Fruit fly (Drosophila melanogaster): ENCODE results near the gene CG13458.

Gene CG13458

DNA sequence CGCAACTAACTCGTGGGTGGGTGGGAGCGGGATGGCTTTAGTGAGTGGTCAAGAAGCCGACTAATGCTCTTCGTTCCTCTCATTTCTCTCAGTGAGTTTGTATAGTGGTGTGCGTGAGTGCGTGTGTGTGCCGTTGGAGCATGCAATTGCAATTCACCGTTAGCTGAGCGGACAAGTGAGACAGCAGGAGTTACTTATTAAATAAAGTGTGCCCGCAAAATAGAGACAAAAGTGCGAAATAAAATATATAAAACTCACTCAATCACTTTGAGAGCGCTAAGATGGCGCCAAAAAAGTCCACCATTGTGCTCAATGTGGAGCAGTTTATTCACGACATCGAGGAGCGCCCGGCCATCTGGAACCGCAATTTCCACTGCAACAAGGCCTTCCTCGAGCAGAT lies 4.8 kb upstream of the CG13458 start:
- TF ChIP-seq Dif (GFP tag; optimal IDR thresholded peaks at IDR 0.05; ENCODE audit: partially characterized antibody) (no peak), Hr83 (GFP tag; optimal IDR thresholded peaks at IDR 0.05; ENCODE audit: poor library complexity, severe bottlenecking) (no peak), CG32264 (GFP tag; optimal IDR thresholded peaks at IDR 0.05) (no peak), dl (GFP tag; optimal IDR thresholded peaks at IDR 0.05; ENCODE audit: insufficient read depth in 1 of 2, partially characterized antibody in 2 of 2) (no peak), foxo (GFP tag; optimal IDR thresholded peaks at IDR 0.05) (no peak), dsf (GFP tag; optimal IDR thresholded peaks at IDR 0.05; ENCODE audit: borderline replicate concordance) (no peak), CrebA (GFP tag; optimal IDR thresholded peaks at IDR 0.05; ENCODE audit: borderline replicate concordance) (no peak), tai (GFP tag; optimal IDR thresholded peaks at IDR 0.05) (no peak), brk (GFP tag; optimal IDR thresholded peaks at IDR 0.05) (no peak), dmrt93B (GFP tag; optimal IDR thresholded peaks at IDR 0.05) (no peak), fru (GFP tag; optimal IDR thresholded peaks at IDR 0.05) (no peak), Abd-B (GFP tag; optimal IDR thresholded peaks at IDR 0.05) (no peak), jim (GFP tag; optimal IDR thresholded peaks at IDR 0.05) (no peak), CG9705 (GFP tag; optimal IDR thresholded peaks at IDR 0.05) (no peak), GATAd (GFP tag; optimal IDR thresholded peaks at IDR 0.05) (no peak), Mio (GFP tag; optimal IDR thresholded peaks at IDR 0.05) (no peak), h (GFP tag; optimal IDR thresholded peaks at IDR 0.05) (no peak), pan (optimal IDR thresholded peaks at IDR 0.05) (no peak), Hr78 (GFP tag; optimal IDR thresholded peaks at IDR 0.05) (no peak)

DNA sequence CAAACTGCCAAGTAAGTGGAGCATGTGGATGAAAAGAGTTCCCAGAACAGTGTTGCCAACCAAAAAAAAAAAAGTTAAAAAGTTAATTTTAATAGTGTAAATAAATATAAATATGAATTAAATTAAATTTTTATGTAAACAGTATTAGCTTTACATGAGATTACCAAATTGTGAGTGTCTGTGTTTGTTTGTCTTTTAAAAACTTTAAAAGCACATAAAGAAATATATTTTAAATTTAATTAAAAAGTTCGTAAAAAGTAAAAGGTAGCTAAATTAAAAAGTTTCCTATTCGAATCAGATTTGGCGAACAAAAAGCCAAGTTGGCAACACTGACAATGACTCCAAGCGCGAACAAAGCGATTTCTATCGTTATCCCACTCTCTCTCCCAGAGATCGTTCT lies 4.4 kb upstream of the CG13458 start:
- TF ChIP-seq woc (GFP tag; optimal IDR thresholded peaks at IDR 0.05) (no peak), HLH106 (tag; optimal IDR thresholded peaks at IDR 0.05) (peak; percentile 40), Myc (optimal IDR thresholded peaks at IDR 0.05) (peak; percentile 47)

DNA sequence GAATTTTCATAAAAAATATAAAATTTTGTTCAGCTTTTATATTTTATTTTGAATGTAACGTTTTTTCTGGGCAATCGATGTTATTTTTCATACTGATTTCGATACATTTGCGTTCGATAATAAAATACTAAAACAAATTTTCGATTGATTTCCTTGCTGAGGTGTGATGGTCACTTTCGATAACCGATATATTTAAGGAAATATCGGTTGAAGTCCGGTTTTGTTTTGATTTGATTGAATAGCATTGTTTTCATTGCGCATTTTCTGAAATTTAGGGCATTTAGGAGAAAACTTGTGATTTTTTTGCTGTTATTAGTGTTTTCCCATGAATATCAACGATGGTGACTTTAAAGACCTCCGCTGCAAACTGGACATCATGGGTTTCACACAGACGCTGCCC lies 3.2 kb downstream of the CG13458 start, which contains the start of gene Cep135:
Gene Cep135, plus strand, starts transcription at position 202 of the 400 bp plus-strand sequence.
- peak; percentile 71 for TF ChIP-seq brk (GFP tag; optimal IDR thresholded peaks at IDR 0.05)
- TF ChIP-seq Vsx2 (GFP tag; optimal IDR thresholded peaks at IDR 0.05; ENCODE audit: partially characterized antibody): no peak

DNA sequence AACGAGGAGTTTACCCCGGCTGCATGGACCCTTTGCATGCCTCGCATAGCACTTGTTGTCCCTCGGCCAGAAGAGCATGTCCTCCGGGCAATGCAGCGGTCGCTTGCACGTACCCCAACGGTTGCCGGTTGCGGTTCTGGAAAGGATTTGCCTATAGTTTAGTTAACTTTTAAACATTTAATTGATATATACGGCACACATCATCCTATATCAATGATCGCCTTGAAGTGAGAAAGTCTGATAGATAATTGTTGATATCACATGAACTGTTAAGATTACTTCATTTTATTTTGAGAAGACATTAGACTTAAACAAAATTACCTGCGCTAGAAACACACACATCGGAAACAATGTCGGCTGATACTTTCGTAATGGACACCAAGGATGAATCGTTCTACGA lies 7.9 kb downstream of the CG13458 start, which contains the start of gene CG32847:
Gene CG32847, plus strand, starts transcription at position 301 of the 400 bp plus-strand sequence.
- TF ChIP-seq Dif (GFP tag; optimal IDR thresholded peaks at IDR 0.05; ENCODE audit: partially characterized antibody): no peak
- TF ChIP-seq GATAd (GFP tag; optimal IDR thresholded peaks at IDR 0.05): no peak
- no peak for TF ChIP-seq jim (GFP tag; optimal IDR thresholded peaks at IDR 0.05)
- TF ChIP-seq usp (GFP tag; optimal IDR thresholded peaks at IDR 0.05): no peak
- no peak for TF ChIP-seq fru (GFP tag; optimal IDR thresholded peaks at IDR 0.05)
- no peak for TF ChIP-seq Myc (optimal IDR thresholded peaks at IDR 0.05)
- TF ChIP-seq Hnf4 (GFP tag; optimal IDR thresholded peaks at IDR 0.05): no peak
- TF ChIP-seq pan (optimal IDR thresholded peaks at IDR 0.05): no peak
- no peak for TF ChIP-seq Sp1 (GFP tag; optimal IDR thresholded peaks at IDR 0.05)
- no peak for TF ChIP-seq dmrt93B (GFP tag; optimal IDR thresholded peaks at IDR 0.05)
- no peak for TF ChIP-seq Abd-B (GFP tag; optimal IDR thresholded peaks at IDR 0.05)
- TF ChIP-seq rgr (GFP tag; optimal IDR thresholded peaks at IDR 0.05): no peak
- TF ChIP-seq psq (GFP tag; optimal IDR thresholded peaks at IDR 0.05): no peak
- TF ChIP-seq h (GFP tag; optimal IDR thresholded peaks at IDR 0.05): no peak

DNA sequence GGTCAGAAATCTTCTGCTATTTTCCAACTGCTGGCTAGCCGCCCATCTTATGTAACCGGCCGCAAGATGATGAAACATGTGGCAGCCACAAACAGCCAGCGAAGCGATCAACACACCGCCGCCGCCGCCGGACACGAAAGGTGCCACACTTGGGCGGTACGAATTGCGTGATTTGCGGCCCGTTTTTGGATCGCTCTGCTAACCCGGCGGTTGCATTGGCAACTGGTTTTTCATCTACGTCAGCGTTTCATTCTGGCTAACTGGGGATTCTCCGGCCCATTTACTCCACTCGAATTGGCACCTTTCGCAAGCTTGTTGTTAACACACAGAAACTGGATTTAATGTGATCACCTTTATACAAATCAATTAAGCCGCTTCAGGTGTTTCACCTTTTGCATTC lies 10.4 kb downstream of the CG13458 start:
- TF ChIP-seq N (GFP tag; optimal IDR thresholded peaks at IDR 0.05) (no peak), Rel (GFP tag; optimal IDR thresholded peaks at IDR 0.05) (no peak), Rel (tag; optimal IDR thresholded peaks at IDR 0.05) (peak; percentile 56)

DNA sequence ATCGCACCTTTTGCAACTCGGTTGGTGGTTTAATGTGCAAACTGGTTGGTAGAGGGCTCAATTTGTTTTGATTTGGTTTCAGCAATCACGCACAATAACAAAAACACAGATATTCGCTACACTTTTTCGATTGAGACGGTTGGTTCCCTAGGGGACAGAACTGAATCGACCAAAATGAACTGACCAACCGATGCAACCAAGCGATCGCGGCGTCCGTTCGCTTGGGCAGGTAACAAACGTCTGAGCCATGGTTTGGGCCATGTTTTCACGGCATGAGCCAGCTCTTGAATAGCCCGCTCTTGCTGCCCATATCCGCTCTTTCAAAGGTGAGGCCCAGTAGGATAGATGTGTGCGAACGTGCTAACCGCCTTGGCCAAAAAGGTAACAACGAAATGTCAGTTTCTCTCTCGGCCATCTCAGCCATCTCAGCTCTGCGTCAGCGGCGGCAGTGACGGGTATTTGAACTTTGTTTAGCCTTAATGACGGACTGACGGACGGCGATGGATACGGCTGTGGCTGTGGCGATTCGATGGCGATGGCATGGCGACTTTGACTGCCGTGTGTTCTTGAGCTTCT lies 11.8 kb downstream of the CG13458 start, which contains the start of gene CG16959:
Gene CG16959, minus strand, starts transcription at position 245 of the 576 bp plus-strand sequence.
- TF ChIP-seq br (GFP tag; optimal IDR thresholded peaks at IDR 0.05): peak; percentile 9
- TF ChIP-seq Jra (GFP tag; optimal IDR thresholded peaks at IDR 0.05): no peak
- no peak for TF ChIP-seq Hr78 (GFP tag; optimal IDR thresholded peaks at IDR 0.05)
- no peak for TF ChIP-seq ey (GFP tag; optimal IDR thresholded peaks at IDR 0.05)
- TF ChIP-seq OdsH (GFP tag; optimal IDR thresholded peaks at IDR 0.05): peak; percentile 17
- peak in 1 of 2 experiments; percentile 31 for TF ChIP-seq dl (GFP tag; optimal IDR thresholded peaks at IDR 0.05; ENCODE audit: insufficient read depth in 1 of 2, partially characterized antibody in 2 of 2)
- no peak for TF ChIP-seq brk (GFP tag; optimal IDR thresholded peaks at IDR 0.05)
- no peak for TF ChIP-seq rgr (GFP tag; optimal IDR thresholded peaks at IDR 0.05)
- no peak for TF ChIP-seq Rel (GFP tag; optimal IDR thresholded peaks at IDR 0.05)
- TF ChIP-seq Rel (tag; optimal IDR thresholded peaks at IDR 0.05): no peak
- TF ChIP-seq Dif (GFP tag; optimal IDR thresholded peaks at IDR 0.05; ENCODE audit: partially characterized antibody): peak; percentile 33
- TF ChIP-seq dsf (GFP tag; optimal IDR thresholded peaks at IDR 0.05; ENCODE audit: borderline replicate concordance): no peak
- TF ChIP-seq Myc (optimal IDR thresholded peaks at IDR 0.05): no peak
- TF ChIP-seq Dfd (GFP tag; optimal IDR thresholded peaks at IDR 0.05): no peak
- TF ChIP-seq woc (GFP tag; optimal IDR thresholded peaks at IDR 0.05): peak; percentile 8
- no peak for TF ChIP-seq foxo (GFP tag; optimal IDR thresholded peaks at IDR 0.05)
- TF ChIP-seq psq (GFP tag; optimal IDR thresholded peaks at IDR 0.05): peak; percentile 2
- no peak for TF ChIP-seq Hr83 (GFP tag; optimal IDR thresholded peaks at IDR 0.05; ENCODE audit: poor library complexity, severe bottlenecking)
- no peak for TF ChIP-seq Vsx2 (GFP tag; optimal IDR thresholded peaks at IDR 0.05; ENCODE audit: partially characterized antibody)
- TF ChIP-seq GATAd (GFP tag; optimal IDR thresholded peaks at IDR 0.05): no peak
- TF ChIP-seq fru (GFP tag; optimal IDR thresholded peaks at IDR 0.05): no peak

All from whole organism, wandering third instar larva.